Fruit fly (Drosophila melanogaster): ENCODE data around the gene Trpml.
"Not testable (repeated sequence)": the region's sequence is repeated elsewhere in the genome, so short reads cannot be mapped to it uniquely, and the experiment has no call there.

Trpml gene

DNA sequence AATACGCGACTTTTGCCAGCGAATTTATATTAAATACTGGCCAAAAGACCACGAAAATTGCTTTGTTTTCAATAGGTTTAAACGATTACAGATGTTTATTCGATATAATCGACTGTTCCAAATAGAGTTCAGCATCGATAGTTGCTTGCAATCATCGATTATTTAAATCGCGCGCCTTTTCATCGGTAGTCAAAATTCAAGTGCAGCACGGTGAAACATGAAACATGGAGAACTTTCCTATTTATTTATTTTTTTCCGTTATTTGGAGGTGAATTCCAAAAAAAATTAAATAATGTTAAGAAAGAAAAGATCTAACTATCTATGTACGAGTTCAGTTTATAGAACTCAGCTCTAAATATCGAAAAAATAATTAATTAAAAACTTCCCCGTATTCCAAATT, at the start of gene Trpml:
Trpml (minus strand) TSS at position 101 of the 400 bp plus-strand sequence.
- not testable (repeated sequence) for TF ChIP-seq psq, ttk, insv (optimal IDR thresholded peaks at IDR 0.05)

DNA sequence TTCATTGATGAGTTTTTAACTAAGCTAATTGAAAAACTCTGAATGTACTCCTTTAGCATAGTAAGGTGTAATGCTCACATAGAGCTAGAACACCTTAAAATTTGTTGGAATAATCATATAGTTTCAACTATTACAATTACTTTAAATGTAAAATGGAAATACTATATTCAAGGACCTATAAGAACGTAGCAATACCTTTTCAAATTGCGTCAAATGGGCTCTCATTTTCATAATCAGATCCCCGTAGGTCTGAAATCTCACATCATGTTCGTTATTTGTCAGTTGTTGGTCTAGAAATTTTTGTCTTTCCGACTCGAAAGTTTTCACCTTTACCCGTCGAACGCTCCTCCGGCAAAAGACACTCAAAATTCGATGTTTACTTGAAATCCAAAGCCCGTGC, 42.0 kb upstream of the Trpml start, which contains the start of gene Vtld:
Vtld (plus strand) TSS at position 301 of the 400 bp plus-strand sequence.
- TF ChIP-seq Myc, Sin3A, ttk (optimal IDR thresholded peaks at IDR 0.05): not testable (repeated sequence)

DNA sequence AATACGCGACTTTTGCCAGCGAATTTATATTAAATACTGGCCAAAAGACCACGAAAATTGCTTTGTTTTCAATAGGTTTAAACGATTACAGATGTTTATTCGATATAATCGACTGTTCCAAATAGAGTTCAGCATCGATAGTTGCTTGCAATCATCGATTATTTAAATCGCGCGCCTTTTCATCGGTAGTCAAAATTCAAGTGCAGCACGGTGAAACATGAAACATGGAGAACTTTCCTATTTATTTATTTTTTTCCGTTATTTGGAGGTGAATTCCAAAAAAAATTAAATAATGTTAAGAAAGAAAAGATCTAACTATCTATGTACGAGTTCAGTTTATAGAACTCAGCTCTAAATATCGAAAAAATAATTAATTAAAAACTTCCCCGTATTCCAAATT, 31.5 kb upstream of the Trpml start, which contains the start of gene CG42638:
CG42638 (minus strand) TSS at position 101 of the 400 bp plus-strand sequence.
- not testable (repeated sequence) for TF ChIP-seq psq, ttk, h (optimal IDR thresholded peaks at IDR 0.05)

DNA sequence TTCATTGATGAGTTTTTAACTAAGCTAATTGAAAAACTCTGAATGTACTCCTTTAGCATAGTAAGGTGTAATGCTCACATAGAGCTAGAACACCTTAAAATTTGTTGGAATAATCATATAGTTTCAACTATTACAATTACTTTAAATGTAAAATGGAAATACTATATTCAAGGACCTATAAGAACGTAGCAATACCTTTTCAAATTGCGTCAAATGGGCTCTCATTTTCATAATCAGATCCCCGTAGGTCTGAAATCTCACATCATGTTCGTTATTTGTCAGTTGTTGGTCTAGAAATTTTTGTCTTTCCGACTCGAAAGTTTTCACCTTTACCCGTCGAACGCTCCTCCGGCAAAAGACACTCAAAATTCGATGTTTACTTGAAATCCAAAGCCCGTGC, 10.6 kb upstream of the Trpml start, which contains the start of gene CG42529:
CG42529 (plus strand) TSS at position 301 of the 400 bp plus-strand sequence.
- not testable (repeated sequence) for TF ChIP-seq h, Sin3A, ttk (optimal IDR thresholded peaks at IDR 0.05)

DNA sequence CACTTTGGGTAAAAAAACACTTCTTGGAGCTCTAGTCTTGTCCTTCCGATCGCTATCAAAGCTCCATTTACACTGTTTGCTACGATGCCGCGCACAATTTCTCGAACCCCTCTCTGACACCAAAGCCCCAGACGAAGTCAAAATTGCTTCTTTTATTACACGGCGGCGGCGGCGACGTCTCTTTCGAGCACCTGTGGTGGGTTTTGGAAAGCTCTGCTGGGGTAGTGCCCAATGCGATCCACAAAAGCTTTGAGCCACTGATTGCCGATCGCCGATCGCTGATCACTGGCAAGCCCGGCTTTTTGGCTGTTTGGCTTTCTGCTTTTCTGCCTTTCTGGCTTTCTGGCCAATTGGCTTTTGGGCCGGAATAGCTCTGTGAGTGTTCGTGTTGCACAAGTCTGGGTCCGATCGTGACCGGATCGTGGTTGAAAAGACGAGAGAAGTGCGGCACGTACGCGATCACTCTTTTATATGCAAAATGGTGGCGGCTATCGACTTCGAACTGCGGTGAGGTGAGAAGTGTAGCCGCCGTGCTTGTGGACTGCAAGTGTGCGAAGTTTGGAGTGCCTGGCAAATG, 10.5 kb downstream of the Trpml start, which contains the start of gene serp:
serp (minus strand) TSS at position 446 of the 577 bp plus-strand sequence.
- no peak for TF ChIP-seq Myc (optimal IDR thresholded peaks at IDR 0.05)
- no peak for TF ChIP-seq insv (optimal IDR thresholded peaks at IDR 0.05)
- no peak for TF ChIP-seq h (optimal IDR thresholded peaks at IDR 0.05)
- TF ChIP-seq psq (optimal IDR thresholded peaks at IDR 0.05), result no peak
- TF ChIP-seq Sin3A (optimal IDR thresholded peaks at IDR 0.05), result no peak
- TF ChIP-seq ttk (optimal IDR thresholded peaks at IDR 0.05), result no peak

DNA sequence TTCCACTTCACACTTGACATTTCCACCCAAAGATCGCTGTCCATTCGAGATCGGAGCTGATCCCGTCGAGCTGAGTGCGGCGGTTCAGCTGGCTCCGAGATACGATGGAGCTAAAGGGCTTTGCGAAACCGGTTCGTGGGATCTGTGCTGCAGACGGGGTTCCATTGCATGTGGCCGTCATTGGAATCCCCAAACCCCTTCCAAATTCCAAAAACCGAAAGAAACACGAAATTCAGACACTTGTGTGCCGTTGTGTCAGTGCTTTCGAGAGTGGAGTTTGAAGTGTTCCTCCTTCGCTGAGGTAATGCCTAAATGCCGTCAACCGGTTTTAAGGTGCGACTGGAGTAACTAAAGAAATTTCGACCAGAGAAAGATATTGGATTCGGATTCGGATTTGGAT, 13.3 kb downstream of the Trpml start:
- TF ChIP-seq psq (optimal IDR thresholded peaks at IDR 0.05) (no peak), insv (optimal IDR thresholded peaks at IDR 0.05) (no peak), h (optimal IDR thresholded peaks at IDR 0.05) (no peak), Myc (optimal IDR thresholded peaks at IDR 0.05) (no peak), ttk (optimal IDR thresholded peaks at IDR 0.05) (no peak), Sin3A (optimal IDR thresholded peaks at IDR 0.05) (no peak)

DNA sequence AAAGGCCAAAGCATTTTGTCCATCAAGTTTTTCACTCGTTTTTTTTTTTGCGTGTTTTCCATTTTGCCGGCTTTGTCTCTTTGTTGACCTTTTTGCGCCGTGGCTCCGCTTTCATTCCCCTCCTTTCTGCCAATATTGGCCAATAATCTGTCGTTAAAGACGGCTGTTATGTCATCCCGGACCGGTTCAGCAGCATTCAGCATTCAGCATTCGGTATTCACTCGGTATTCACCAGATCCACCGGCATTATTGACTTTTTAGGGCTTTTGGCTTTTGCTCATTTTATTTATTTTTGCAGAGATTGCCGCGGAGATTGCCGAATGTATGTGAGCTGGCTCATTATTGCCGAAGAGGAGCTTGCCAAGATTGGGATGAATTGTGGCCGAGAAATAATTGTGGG, 14.8 kb downstream of the Trpml start:
- no peak for TF ChIP-seq Myc (optimal IDR thresholded peaks at IDR 0.05)
- TF ChIP-seq insv (optimal IDR thresholded peaks at IDR 0.05), result no peak
- no peak for TF ChIP-seq h (optimal IDR thresholded peaks at IDR 0.05)
- no peak for TF ChIP-seq Sin3A (optimal IDR thresholded peaks at IDR 0.05)
- no peak for TF ChIP-seq ttk (optimal IDR thresholded peaks at IDR 0.05)
- no peak for TF ChIP-seq psq (optimal IDR thresholded peaks at IDR 0.05)

DNA sequence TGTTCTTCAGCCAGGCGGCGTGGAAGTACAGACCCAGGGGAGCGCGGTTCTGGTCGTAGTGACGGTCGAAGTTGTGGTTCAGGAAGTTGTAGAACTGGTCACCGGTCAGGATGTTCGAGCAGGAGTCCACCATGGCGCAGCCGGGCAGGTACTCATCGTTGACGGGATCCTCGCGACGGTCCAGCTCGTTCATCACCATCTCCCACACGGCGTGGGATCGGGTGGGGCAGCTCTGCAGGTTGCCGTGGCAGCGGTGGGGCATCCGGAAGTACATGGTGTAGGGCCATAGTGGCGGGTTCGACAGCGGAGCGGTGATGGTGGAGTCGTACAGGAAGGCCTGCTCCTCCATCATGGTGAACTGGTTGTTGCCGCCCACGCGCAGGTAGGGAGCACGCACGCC, 16.5 kb downstream of the Trpml start:
- TF ChIP-seq Myc (optimal IDR thresholded peaks at IDR 0.05) (no peak), h (optimal IDR thresholded peaks at IDR 0.05) (no peak), insv (optimal IDR thresholded peaks at IDR 0.05) (no peak), ttk (optimal IDR thresholded peaks at IDR 0.05) (no peak)

DNA sequence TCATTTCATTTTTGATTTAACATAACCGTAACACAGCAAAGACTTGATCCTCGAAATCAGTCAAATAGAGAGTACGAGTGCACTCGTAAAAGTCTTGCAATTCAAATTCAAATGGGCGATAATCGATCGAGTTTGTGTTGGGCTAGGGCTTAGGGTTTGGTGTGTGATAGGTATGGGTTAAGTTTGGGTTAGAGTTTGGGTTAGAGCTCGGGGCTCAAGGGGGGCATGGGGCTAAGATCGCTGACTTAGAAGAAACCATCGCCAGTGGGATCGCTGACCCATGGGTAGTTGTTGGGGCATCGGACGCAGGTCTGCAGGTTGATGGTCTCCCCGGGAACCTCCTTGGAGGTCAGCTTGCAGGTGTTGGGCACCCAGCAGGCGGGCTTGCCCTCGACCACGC, 17.0 kb downstream of the Trpml start:
- TF ChIP-seq h (optimal IDR thresholded peaks at IDR 0.05), result no peak
- no peak for TF ChIP-seq Myc (optimal IDR thresholded peaks at IDR 0.05)
- no peak for TF ChIP-seq psq (optimal IDR thresholded peaks at IDR 0.05)
- TF ChIP-seq Sin3A (optimal IDR thresholded peaks at IDR 0.05), result no peak
- TF ChIP-seq insv (optimal IDR thresholded peaks at IDR 0.05), result no peak
- no peak for TF ChIP-seq ttk (optimal IDR thresholded peaks at IDR 0.05)

DNA sequence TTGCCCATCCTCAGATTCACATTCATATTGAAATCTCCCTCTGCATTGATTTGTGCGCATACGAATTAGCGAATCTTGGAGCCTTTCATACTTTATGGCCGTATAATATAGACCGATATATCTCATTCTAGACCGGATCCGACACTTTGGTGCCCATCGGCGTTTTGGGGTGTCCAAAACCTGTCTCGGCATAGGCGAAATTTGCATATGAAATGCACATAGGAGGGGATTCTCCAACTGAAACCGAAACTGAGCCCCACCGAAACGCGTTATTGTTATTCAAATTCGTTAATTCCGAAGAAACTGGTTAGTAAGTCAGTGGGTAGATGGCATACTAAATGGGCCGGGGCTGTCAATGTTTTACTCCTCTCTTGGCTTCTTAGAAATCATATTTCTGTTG, 17.7 kb downstream of the Trpml start:
- TF ChIP-seq ttk (optimal IDR thresholded peaks at IDR 0.05) (no peak), insv (optimal IDR thresholded peaks at IDR 0.05) (no peak), Sin3A (optimal IDR thresholded peaks at IDR 0.05) (no peak)

DNA sequence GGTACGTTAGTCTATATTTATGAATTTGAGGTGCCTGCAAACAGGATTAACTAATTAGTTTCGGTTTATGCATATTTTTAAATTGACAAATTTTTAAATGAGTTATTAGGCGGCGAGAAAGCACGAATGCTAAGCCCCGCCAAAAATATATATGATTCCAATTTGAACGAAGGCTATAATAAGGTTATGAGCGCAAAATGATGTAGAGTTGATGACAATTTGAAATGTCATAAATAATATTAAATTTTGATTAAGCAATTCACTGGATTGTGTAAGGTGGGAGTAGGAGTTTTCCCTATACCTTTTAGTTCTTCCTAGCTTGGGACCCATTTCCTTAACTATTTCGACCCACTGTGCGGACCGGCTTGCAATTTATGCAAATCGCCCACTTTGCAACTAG, 18.5 kb downstream of the Trpml start:
- TF ChIP-seq Myc (optimal IDR thresholded peaks at IDR 0.05), result no peak

DNA sequence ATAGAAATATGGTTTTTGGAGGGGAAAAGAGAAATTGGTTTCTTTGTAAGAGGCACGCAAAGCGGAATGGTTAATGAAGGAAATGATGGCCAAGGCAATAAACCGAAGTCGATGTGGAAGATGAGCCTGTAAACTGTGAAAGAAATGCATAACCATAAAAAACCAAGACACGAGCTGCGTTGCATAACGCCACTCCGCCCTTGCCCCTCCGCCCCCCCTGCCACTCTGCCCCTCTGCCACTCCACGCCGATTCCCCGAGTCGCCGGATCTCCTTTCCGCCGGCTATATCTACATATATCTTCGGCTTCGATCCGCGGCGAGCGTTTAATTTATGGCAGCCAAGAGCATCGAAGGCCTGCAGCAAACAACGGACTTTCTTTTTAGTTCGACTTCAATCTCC, 19.5 kb downstream of the Trpml start:
- no peak for TF ChIP-seq Sin3A (optimal IDR thresholded peaks at IDR 0.05)
- TF ChIP-seq Myc (optimal IDR thresholded peaks at IDR 0.05), result no peak
- no peak for TF ChIP-seq ttk (optimal IDR thresholded peaks at IDR 0.05)
- TF ChIP-seq h (optimal IDR thresholded peaks at IDR 0.05), result no peak
- TF ChIP-seq insv (optimal IDR thresholded peaks at IDR 0.05), result no peak
- no peak for TF ChIP-seq psq (optimal IDR thresholded peaks at IDR 0.05)

DNA sequence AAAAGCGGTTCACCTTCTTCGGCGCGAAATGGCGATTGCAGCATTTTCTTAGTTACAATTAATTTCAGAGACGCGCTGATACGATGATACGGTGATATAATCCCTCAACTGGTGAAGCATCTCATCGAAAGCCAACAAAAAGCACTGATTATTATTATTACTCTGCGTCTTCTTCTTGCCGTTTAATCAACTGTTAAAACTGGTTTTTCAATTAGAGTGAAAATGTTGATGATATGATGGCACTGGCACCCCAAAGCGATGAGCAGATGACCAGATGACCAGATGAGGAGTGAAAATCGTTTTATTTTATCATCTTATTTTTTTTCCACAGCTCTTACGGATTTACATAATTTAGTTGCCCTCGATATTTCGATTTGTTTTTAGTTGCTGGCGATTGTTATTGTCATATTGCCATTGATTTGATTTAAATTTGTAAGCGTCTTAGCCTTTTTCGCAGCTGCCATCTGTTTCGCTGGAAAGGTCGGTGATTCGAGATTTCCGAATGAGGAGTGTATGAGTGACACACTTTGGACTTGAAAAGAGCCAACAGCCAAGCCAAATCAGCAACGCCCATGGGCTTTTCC, 20.6 kb downstream of the Trpml start:
- no peak for TF ChIP-seq psq (optimal IDR thresholded peaks at IDR 0.05)
- TF ChIP-seq ttk (optimal IDR thresholded peaks at IDR 0.05), result no peak
- no peak for TF ChIP-seq insv (optimal IDR thresholded peaks at IDR 0.05)
- no peak for TF ChIP-seq Myc (optimal IDR thresholded peaks at IDR 0.05)
- TF ChIP-seq h (optimal IDR thresholded peaks at IDR 0.05), result no peak
- TF ChIP-seq Sin3A (optimal IDR thresholded peaks at IDR 0.05), result no peak
